Worm (Caenorhabditis elegans): Measurements from ENCODE around the gene srt-8.

The srt-8 gene

ce11 chrV:3104134-3104533 is 17.8 kb downstream of the srt-8 start, which contains the start of gene str-66:
str-66 (minus strand) TSS chrV:3104234.
- TF ChIP-seq unc-42 (tag; optimal IDR thresholded peaks at IDR 0.05) (no peak), sox-4 (tag; optimal IDR thresholded peaks at IDR 0.05) (no peak), madf-2 (tag; optimal IDR thresholded peaks at IDR 0.05) (no peak), ztf-16 (tag; optimal IDR thresholded peaks at IDR 0.05) (no peak), pax-1 (tag; optimal IDR thresholded peaks at IDR 0.05) (no peak), eyg-1 (tag; optimal IDR thresholded peaks at IDR 0.05) (no peak), Y22D7AL.16 (tag; optimal IDR thresholded peaks at IDR 0.05) (no peak), ceh-24 (tag; optimal IDR thresholded peaks at IDR 0.05) (no peak), che-1 (tag; optimal IDR thresholded peaks at IDR 0.05) (no peak), lim-6 (tag; optimal IDR thresholded peaks at IDR 0.05) (no peak), ceh-18 (tag; optimal IDR thresholded peaks at IDR 0.05) (no peak), unc-55 (GFP tag; optimal IDR thresholded peaks at IDR 0.05) (no peak), pros-1 (tag; optimal IDR thresholded peaks at IDR 0.05) (no peak), elt-4 (tag; optimal IDR thresholded peaks at IDR 0.05) (no peak)

ce11 chrV:3105810-3106209 is 19.4 kb downstream of the srt-8 start, which contains the start of gene str-69:
str-69 (minus strand) TSS chrV:3105910.
- TF ChIP-seq pag-3 (tag; optimal IDR thresholded peaks at IDR 0.05; ENCODE audit: borderline replicate concordance) = no peak
- no peak for TF ChIP-seq ceh-19 (GFP tag; optimal IDR thresholded peaks at IDR 0.05)
- no peak for TF ChIP-seq ama-1 (optimal IDR thresholded peaks at IDR 0.05)
- no peak for TF ChIP-seq unc-3 (GFP tag; conservative IDR thresholded peaks at IDR 0.05)
- no peak for TF ChIP-seq unc-3 (tag; optimal IDR thresholded peaks at IDR 0.05)
- TF ChIP-seq pax-1 (tag; optimal IDR thresholded peaks at IDR 0.05) = no peak
- TF ChIP-seq npax-4 (tag; optimal IDR thresholded peaks at IDR 0.05) = no peak
- TF ChIP-seq syd-9 (tag; optimal IDR thresholded peaks at IDR 0.05) = no peak
- TF ChIP-seq tbx-2 (tag; optimal IDR thresholded peaks at IDR 0.05) = no peak
- no peak for TF ChIP-seq zip-5 (tag; optimal IDR thresholded peaks at IDR 0.05)
- no peak for TF ChIP-seq ttx-3 (tag; optimal IDR thresholded peaks at IDR 0.05)
- TF ChIP-seq fkh-6 (tag; optimal IDR thresholded peaks at IDR 0.05) = no peak
- TF ChIP-seq K09A11.1 (tag; optimal IDR thresholded peaks at IDR 0.05; ENCODE audit: insufficient read depth) = no peak
- TF ChIP-seq nhr-11 (tag; optimal IDR thresholded peaks at IDR 0.05) = no peak
- no peak for TF ChIP-seq rnt-1 (tag; optimal IDR thresholded peaks at IDR 0.05)
- no peak for TF ChIP-seq hlh-15 (tag; optimal IDR thresholded peaks at IDR 0.05)
- TF ChIP-seq unc-86 (tag; optimal IDR thresholded peaks at IDR 0.05) = no peak
- no peak for TF ChIP-seq Y22D7AL.16 (tag; optimal IDR thresholded peaks at IDR 0.05)
- no peak for TF ChIP-seq ref-2 (tag; optimal IDR thresholded peaks at IDR 0.05)
- no peak for TF ChIP-seq pat-9 (tag; optimal IDR thresholded peaks at IDR 0.05)
- no peak for TF ChIP-seq elt-4 (tag; optimal IDR thresholded peaks at IDR 0.05)

- TF ChIP-seq ama-1 (optimal IDR thresholded peaks at IDR 0.05) = no peak
- no peak for TF ChIP-seq odd-2 (tag; optimal IDR thresholded peaks at IDR 0.05)
- no peak for TF ChIP-seq fkh-10 (GFP tag; optimal IDR thresholded peaks at IDR 0.05)
- TF ChIP-seq mec-3 (tag; optimal IDR thresholded peaks at IDR 0.05; ENCODE audit: borderline replicate concordance) = no peak
- no peak for TF ChIP-seq pqm-1 (tag; optimal IDR thresholded peaks at IDR 0.05)
- TF ChIP-seq madf-2 (tag; optimal IDR thresholded peaks at IDR 0.05) = no peak
- TF ChIP-seq ceh-14 (tag; optimal IDR thresholded peaks at IDR 0.05) = no peak
These were observed 20.4 kb downstream of the srt-8 start for ce11 chrV:3106785-3107184.

- TF ChIP-seq syd-9 (tag; optimal IDR thresholded peaks at IDR 0.05) = no peak
These were observed 21.1 kb downstream of the srt-8 start, which contains the start of gene str-68 for ce11 chrV:3107450-3107849. str-68 (minus strand) TSS chrV:3107550.

- no peak for TF ChIP-seq pha-2 (tag; optimal IDR thresholded peaks at IDR 0.05)
- TF ChIP-seq hlh-30 (tag; optimal IDR thresholded peaks at IDR 0.05; ENCODE audit: insufficient read depth) = no peak
- TF ChIP-seq sox-2 (GFP tag; IDR thresholded peaks at IDR 0.05) = no peak
- no peak for TF ChIP-seq sdc-2 (tag; optimal IDR thresholded peaks at IDR 0.05)
- TF ChIP-seq mec-3 (tag; optimal IDR thresholded peaks at IDR 0.05; ENCODE audit: borderline replicate concordance) = no peak
- TF ChIP-seq nhr-232 (tag; optimal IDR thresholded peaks at IDR 0.05) = no peak
- no peak for TF ChIP-seq fkh-6 (tag; optimal IDR thresholded peaks at IDR 0.05)
- no peak for TF ChIP-seq ceh-14 (tag; optimal IDR thresholded peaks at IDR 0.05)
- TF ChIP-seq K02D7.2 (tag; optimal IDR thresholded peaks at IDR 0.05) = no peak
- no peak for TF ChIP-seq unc-42 (tag; optimal IDR thresholded peaks at IDR 0.05)
- TF ChIP-seq ceh-9 (tag; optimal IDR thresholded peaks at IDR 0.05) = no peak
- TF ChIP-seq fkh-10 (GFP tag; optimal IDR thresholded peaks at IDR 0.05) = no peak
These were observed 25.8 kb downstream of the srt-8 start for ce11 chrV:3112198-3112597.

All from whole organism, late embryonic.